Fruit fly (Drosophila melanogaster): Measurements from ENCODE around the gene ex.

Gene ex

dm6 chr2L:402098-402497 lies 28.9 kb upstream of the ex start, which contains the start of gene CG4213 (continued):
- no peak for TF ChIP-seq CG4617 (GFP tag; optimal IDR thresholded peaks at IDR 0.05; ENCODE audit: borderline replicate concordance)
- TF ChIP-seq NC2α (GFP tag; optimal IDR thresholded peaks at IDR 0.05) = no peak
- TF ChIP-seq CG12299 (tag; optimal IDR thresholded peaks at IDR 0.05) = no peak
- TF ChIP-seq yki (optimal IDR thresholded peaks at IDR 0.05) = no peak
- peak; percentile 35 for TF ChIP-seq sens (GFP tag)
- TF ChIP-seq kah (GFP tag; optimal IDR thresholded peaks at IDR 0.05) = no peak

- TF ChIP-seq twi (tag; optimal IDR thresholded peaks at IDR 0.05) (peak; percentile 1), CG3163 (GFP tag; optimal IDR thresholded peaks at IDR 0.05) (no peak), sens-2 (GFP tag; IDR thresholded peaks at IDR 0.05) (no peak), Hmr (GFP tag; optimal IDR thresholded peaks at IDR 0.05) (no peak), sima (GFP tag; optimal IDR thresholded peaks at IDR 0.05) (no peak), CG9817 (tag; optimal IDR thresholded peaks at IDR 0.05) (no peak), CG17829 (tag; optimal IDR thresholded peaks at IDR 0.05) (peak; percentile 36), CG11696 (GFP tag; IDR thresholded peaks at IDR 0.05) (no peak), CG8478 (optimal IDR thresholded peaks at IDR 0.05) (no peak), HLHmδ (GFP tag; optimal IDR thresholded peaks at IDR 0.05) (no peak), emc (GFP tag; optimal IDR thresholded peaks at IDR 0.05) (no peak), Tbp (GFP tag; optimal IDR thresholded peaks at IDR 0.05) (no peak), hkb (optimal IDR thresholded peaks at IDR 0.05) (no peak), hkb (GFP tag; IDR thresholded peaks at IDR 0.05) (no peak), Dad (GFP tag; optimal IDR thresholded peaks at IDR 0.05) (no peak), oc (tag; optimal IDR thresholded peaks at IDR 0.05) (no peak), Hr78 (GFP tag; optimal IDR thresholded peaks at IDR 0.05) (no peak), unc-4 (GFP tag; IDR thresholded peaks at IDR 0.05; ENCODE audit: partially characterized antibody) (peak; percentile 48; the same call in 1 of the 2 replicates), Bgb (GFP tag; IDR thresholded peaks at IDR 0.05; ENCODE audit: partially characterized antibody) (peak; percentile 55), Lim3 (GFP tag; IDR thresholded peaks at IDR 0.05) (no peak), toy (GFP tag; IDR thresholded peaks at IDR 0.05) (no peak), pb (GFP tag; optimal IDR thresholded peaks at IDR 0.05) (no peak), Lpt (GFP tag; optimal IDR thresholded peaks at IDR 0.05) (no peak), crp (GFP tag; optimal IDR thresholded peaks at IDR 0.05) (peak; percentile 85 to 98), Trl (optimal IDR thresholded peaks at IDR 0.05) (no peak), Trl (GFP tag; optimal IDR thresholded peaks at IDR 0.05) (no peak), Atf6 (GFP tag; IDR thresholded peaks at IDR 0.05) (no peak), nmo (GFP tag; optimal IDR thresholded peaks at IDR 0.05) (peak; percentile 50), MTF-1 (GFP tag; optimal IDR thresholded peaks at IDR 0.05; ENCODE audit: borderline replicate concordance) (no peak), CG11504 (tag; optimal IDR thresholded peaks at IDR 0.05) (no peak), CG8281 (tag; optimal IDR thresholded peaks at IDR 0.05) (no peak), Gug (GFP tag; IDR thresholded peaks at IDR 0.05) (no peak), amos (GFP tag; IDR thresholded peaks at IDR 0.05; ENCODE audit: partially characterized antibody) (peak; percentile 64), gfzf (GFP tag; optimal IDR thresholded peaks at IDR 0.05) (no peak), Xrp1 (GFP tag; IDR thresholded peaks at IDR 0.05) (no peak), Sry-β (GFP tag; optimal IDR thresholded peaks at IDR 0.05) (peak; percentile 88), esg (GFP tag; conservative IDR thresholded peaks at IDR 0.05) (no peak), CG12391 (tag; optimal IDR thresholded peaks at IDR 0.05) (peak; percentile 50), CG12071 (GFP tag; optimal IDR thresholded peaks at IDR 0.05) (no peak), E2f1 (GFP tag; IDR thresholded peaks at IDR 0.05) (no peak), Dll (GFP tag; IDR thresholded peaks at IDR 0.05; ENCODE audit: partially characterized antibody) (peak; percentile 70; the same call in 3 of the 4 replicates), CG7271 (tag; optimal IDR thresholded peaks at IDR 0.05) (no peak), Poxn (GFP tag; IDR thresholded peaks at IDR 0.05) (no peak)
Observed at dm6 chr2L:403627-404575, 27.1 kb upstream of the ex start, which contains the start of gene Polr1B. Polr1B (plus strand) TSS chr2L:404285.
